Fruit fly (Drosophila melanogaster): ENCODE measurements around the gene Tfb5.

The Tfb5 gene

DNA sequence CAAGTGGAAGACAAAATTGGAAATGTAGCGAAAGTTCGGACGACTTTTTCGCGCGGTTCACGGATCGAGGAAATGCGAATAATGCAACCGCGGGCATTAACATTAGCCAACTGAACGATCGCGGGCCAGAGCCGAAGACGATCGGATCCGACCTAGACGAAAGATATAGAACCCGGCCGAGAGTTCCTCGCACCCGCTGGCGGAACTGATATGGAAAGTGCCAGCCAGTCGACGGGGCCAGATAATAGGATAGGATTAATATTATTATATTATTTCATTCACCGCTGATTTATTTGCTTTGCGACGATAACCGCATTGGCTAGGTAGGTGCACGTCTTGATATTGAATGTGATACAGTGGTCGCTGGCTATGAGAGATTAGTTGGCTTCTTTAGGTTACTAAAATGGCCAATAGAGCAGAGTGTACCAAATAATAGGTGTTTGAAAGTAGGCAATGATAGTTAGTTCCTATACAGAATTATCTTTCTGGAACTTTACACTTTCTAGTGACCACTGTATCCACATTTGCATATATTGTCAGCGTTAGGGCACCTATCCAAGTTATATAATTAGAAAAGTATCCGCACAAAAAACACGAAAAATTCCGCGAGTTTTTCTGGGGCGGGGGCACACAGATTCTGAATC lies 11.1 kb downstream of the Tfb5 start (continued):
- TF ChIP-seq CG16779 (tag; optimal IDR thresholded peaks at IDR 0.05) (peak; percentile 56), Sox102F (GFP tag; optimal IDR thresholded peaks at IDR 0.05) (peak; percentile 59), Smox (GFP tag; optimal IDR thresholded peaks at IDR 0.05) (peak; percentile 57), CG10669 (GFP tag; optimal IDR thresholded peaks at IDR 0.05) (peak; percentile 51), CG11902 (GFP tag; optimal IDR thresholded peaks at IDR 0.05) (peak; percentile 38), CG6854 (GFP tag; optimal IDR thresholded peaks at IDR 0.05) (no peak), eg (GFP tag; IDR thresholded peaks at IDR 0.05) (peak; percentile 91), CG8632 (GFP tag; optimal IDR thresholded peaks at IDR 0.05) (peak; percentile 63), CG6808 (GFP tag; optimal IDR thresholded peaks at IDR 0.05) (peak; percentile 45), Blimp-1 (GFP tag; optimal IDR thresholded peaks at IDR 0.05) (no peak), fkh (GFP tag; optimal IDR thresholded peaks at IDR 0.05) (peak; percentile 15), CG3919 (GFP tag; optimal IDR thresholded peaks at IDR 0.05) (peak; percentile 77), salr (GFP tag; optimal IDR thresholded peaks at IDR 0.05) (peak; percentile 54 to 64), Lpt (GFP tag; optimal IDR thresholded peaks at IDR 0.05) (peak; percentile 60), CG31627 (GFP tag; optimal IDR thresholded peaks at IDR 0.05) (peak; percentile 74), pdm3 (GFP tag; optimal IDR thresholded peaks at IDR 0.05) (peak; percentile 76), svp (GFP tag) (peak; percentile 80), CG11294 (GFP tag; IDR thresholded peaks at IDR 0.05) (peak; percentile 84), CG1621 (tag; optimal IDR thresholded peaks at IDR 0.05) (no peak), Hr38 (GFP tag; optimal IDR thresholded peaks at IDR 0.05) (no peak), vri (GFP tag; optimal IDR thresholded peaks at IDR 0.05) (peak; percentile 87), dsx (GFP tag; optimal IDR thresholded peaks at IDR 0.05; ENCODE audit: poor library complexity, severe bottlenecking) (no peak), CG34406 (GFP tag; optimal IDR thresholded peaks at IDR 0.05) (peak; percentile 47), Met (GFP tag; optimal IDR thresholded peaks at IDR 0.05) (peak; percentile 73), acj6 (GFP tag; optimal IDR thresholded peaks at IDR 0.05) (peak; percentile 77)

DNA sequence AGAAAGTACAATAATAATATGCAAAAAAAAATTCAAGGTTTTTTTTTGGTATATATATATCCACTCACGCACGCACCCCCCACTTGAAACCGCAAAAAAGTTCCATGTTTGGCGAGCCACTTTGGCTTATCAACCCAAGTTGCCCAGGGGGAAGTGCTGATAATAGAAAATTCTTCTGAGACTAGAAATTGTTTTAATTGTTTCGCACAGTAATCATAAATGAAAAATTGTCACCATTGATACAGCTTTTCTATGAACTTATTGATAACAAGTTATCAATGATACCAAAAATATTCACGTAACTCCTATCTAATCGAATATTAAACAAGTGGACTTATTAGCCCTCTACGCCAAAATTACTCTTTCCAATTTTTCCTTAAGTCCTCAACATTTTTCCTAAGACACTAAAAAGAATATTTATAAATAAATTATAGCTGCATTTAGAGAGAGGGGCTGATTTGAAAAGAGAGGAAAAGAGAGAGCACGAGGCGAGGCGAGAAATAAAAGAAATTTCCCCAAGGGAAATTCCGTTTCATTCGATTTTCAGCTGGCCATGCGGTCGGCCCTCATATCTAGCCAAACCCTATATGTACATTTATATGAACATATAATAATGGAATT lies 12.0 kb downstream of the Tfb5 start:
- no peak for TF ChIP-seq Lpt (GFP tag; optimal IDR thresholded peaks at IDR 0.05)
- TF ChIP-seq Sox15 (GFP tag; optimal IDR thresholded peaks at IDR 0.05), result no peak
- no peak for TF ChIP-seq CG11294 (GFP tag; IDR thresholded peaks at IDR 0.05)
- peak; percentile 19 for TF ChIP-seq Eip78C (GFP tag)
- no peak for TF ChIP-seq dsx (GFP tag; optimal IDR thresholded peaks at IDR 0.05; ENCODE audit: poor library complexity, severe bottlenecking)
- no peak for TF ChIP-seq vri (GFP tag; optimal IDR thresholded peaks at IDR 0.05)
- no peak for TF ChIP-seq CG34406 (GFP tag; optimal IDR thresholded peaks at IDR 0.05)
- no peak for TF ChIP-seq Ets96B (tag; optimal IDR thresholded peaks at IDR 0.05)

DNA sequence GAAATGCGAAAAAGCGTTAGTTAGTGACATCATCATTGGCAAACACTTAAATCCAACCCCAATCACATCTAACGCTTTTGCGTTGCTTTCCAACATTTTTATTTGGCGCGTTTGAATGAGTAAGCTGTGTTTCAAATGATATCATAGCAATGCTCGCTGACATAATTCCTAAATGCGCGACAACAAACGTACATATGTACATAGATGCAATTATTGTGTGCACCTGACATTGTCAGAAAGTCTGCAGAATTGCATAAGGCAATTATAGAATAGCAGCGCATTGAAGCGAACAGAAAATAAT lies 12.4 kb downstream of the Tfb5 start:
- TF ChIP-seq Blimp-1 (GFP tag; optimal IDR thresholded peaks at IDR 0.05) (no peak), Eip75B (GFP tag; optimal IDR thresholded peaks at IDR 0.05) (no peak), ss (GFP tag; optimal IDR thresholded peaks at IDR 0.05) (no peak), CG3032 (tag; optimal IDR thresholded peaks at IDR 0.05) (no peak), CG15336 (GFP tag; IDR thresholded peaks at IDR 0.05) (no peak)

DNA sequence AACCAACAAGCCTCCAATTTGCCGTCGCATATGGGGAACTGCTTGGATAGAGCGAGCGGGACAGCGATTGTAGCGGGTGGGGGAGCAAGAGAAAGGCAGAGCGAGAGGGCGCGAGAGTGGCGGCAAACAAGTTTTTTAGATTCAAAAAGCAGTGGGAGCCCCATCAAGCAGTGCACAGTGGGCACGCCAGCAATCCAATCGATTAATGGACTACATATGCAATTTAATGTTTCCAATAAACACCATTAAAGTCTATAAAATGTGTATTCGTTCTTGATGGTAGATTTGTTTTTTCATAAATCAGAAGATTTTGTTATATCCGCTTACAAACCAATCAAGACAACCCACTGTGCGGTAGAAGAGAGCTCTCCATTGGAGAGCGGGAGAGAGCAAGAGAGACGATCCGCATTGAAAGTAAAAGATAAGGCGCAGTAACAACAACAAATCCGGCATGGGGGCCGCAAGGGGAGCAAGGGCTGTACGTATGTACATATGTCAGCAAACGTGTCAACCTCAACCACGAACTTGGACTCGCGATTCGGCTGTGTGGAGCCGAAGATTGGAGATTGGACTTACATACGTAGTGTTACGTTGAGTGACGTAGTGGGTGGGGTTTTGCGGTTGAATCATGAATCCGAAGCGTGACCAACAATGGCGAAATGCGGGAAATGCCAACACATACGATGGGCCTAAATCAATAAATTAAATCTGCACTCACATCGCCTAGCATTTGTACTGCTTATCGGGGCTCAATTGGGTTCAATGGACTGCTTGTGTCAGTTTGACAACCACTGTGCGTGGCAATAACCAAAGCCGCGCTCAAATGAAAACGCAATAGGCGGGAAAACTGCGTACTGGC lies 13.0 kb downstream of the Tfb5 start:
- peak; percentile 99 for TF ChIP-seq OdsH (GFP tag; optimal IDR thresholded peaks at IDR 0.05)
- TF ChIP-seq ss (GFP tag; optimal IDR thresholded peaks at IDR 0.05), result peak; percentile 95 to 98
- peak; percentile 99 for TF ChIP-seq acj6 (GFP tag; optimal IDR thresholded peaks at IDR 0.05)
- peak; percentile 99 for TF ChIP-seq Sox14 (GFP tag; optimal IDR thresholded peaks at IDR 0.05)
- peak; percentile 99 for TF ChIP-seq lz (GFP tag; optimal IDR thresholded peaks at IDR 0.05)
- TF ChIP-seq salr (GFP tag; optimal IDR thresholded peaks at IDR 0.05), result peak; percentile 98 to 99
- TF ChIP-seq CG6163 (GFP tag; IDR thresholded peaks at IDR 0.05), result peak; percentile 100
- peak; percentile 99 for TF ChIP-seq CG11902 (GFP tag; optimal IDR thresholded peaks at IDR 0.05)
- TF ChIP-seq CG11762 (GFP tag; optimal IDR thresholded peaks at IDR 0.05; ENCODE audit: insufficient read depth), result peak; percentile 99
- peak; percentile 100 for TF ChIP-seq Hr4 (GFP tag; optimal IDR thresholded peaks at IDR 0.05)
- peak; percentile 99 for TF ChIP-seq CG7368 (GFP tag; optimal IDR thresholded peaks at IDR 0.05)
- peak; percentile 99 for TF ChIP-seq spab (GFP tag; optimal IDR thresholded peaks at IDR 0.05)
- peak; percentile 98 for TF ChIP-seq CG34406 (GFP tag; optimal IDR thresholded peaks at IDR 0.05)
- TF ChIP-seq CG32006 (GFP tag; optimal IDR thresholded peaks at IDR 0.05), result peak; percentile 100
- TF ChIP-seq Smox (GFP tag; optimal IDR thresholded peaks at IDR 0.05), result peak; percentile 99
- TF ChIP-seq Eip75B (GFP tag; optimal IDR thresholded peaks at IDR 0.05), result peak; percentile 99
- TF ChIP-seq CG10669 (GFP tag; optimal IDR thresholded peaks at IDR 0.05), result peak; percentile 99
- TF ChIP-seq CG3919 (GFP tag; optimal IDR thresholded peaks at IDR 0.05), result peak; percentile 100
- peak; percentile 99 for TF ChIP-seq cyc (GFP tag; optimal IDR thresholded peaks at IDR 0.05)
